Worm (Caenorhabditis elegans) whole organism, L4/young adult: ENCODE data around the gene F59B10.5.

Source experiments
- W03F9.2 ChIP-seq: fragments of 150-350 bp; optimal IDR thresholded peaks from 2 replicates; lab custom pipeline; 2014; ENCODE audit warnings: missing biosample characterization, missing genetic modification characterization
- dao-5 ChIP-seq: sonication (generic microtip); optimal IDR thresholded peaks from 2 replicates; lab custom pipeline; 2016; ENCODE audit warnings: missing genotype, missing genetic modification characterization, moderate library complexity, missing compliant biosample characterization
- him-1 ChIP-seq: sonication (generic microtip); optimal IDR thresholded peaks from 2 replicates; lab custom pipeline; 2016; ENCODE audit warnings: missing genotype, missing genetic modification reagents, missing genetic modification characterization, missing compliant biosample characterization

DNA sequence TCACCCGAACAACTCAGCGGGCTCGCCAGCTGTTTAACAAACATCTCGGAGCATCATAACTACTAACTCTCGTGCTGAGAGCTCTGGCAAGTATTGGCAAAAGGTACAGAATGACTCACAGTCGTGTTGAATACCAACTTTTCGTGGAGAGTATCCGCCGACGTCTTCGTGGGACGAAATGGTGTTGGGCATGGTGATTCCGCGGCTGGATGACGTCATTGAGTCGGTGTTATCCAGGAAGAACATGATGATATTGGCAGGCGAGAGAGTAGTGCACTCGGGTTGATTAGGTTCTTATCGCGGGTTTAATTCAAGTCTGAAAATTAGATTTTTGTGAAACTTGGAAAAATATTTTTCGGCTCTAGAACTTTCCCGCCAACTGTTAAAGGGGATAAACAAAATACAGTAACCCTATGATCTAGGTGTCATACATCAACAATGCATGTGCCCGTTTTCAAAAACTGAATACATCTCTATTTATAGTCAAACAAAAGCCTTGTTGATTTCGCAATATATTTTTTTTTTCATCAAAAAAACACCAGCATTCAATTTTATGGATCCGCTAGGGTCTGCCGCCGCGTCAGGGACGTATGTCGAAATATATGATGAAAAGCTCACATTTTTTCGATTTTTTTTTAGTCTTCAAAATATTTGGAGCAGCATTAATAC, 30.0 kb upstream of the F59B10.5 start:
- TF ChIP-seq W03F9.2 (tag; lab: Kevin White, UChicago) (no peak), dao-5 (tag; lab: Kevin White, UChicago) (no peak), him-1 (tag; lab: Kevin White, UChicago) (no peak)
